Worm (Caenorhabditis elegans): Measurements from ENCODE around the gene F55A11.1.

The F55A11.1 gene

DNA sequence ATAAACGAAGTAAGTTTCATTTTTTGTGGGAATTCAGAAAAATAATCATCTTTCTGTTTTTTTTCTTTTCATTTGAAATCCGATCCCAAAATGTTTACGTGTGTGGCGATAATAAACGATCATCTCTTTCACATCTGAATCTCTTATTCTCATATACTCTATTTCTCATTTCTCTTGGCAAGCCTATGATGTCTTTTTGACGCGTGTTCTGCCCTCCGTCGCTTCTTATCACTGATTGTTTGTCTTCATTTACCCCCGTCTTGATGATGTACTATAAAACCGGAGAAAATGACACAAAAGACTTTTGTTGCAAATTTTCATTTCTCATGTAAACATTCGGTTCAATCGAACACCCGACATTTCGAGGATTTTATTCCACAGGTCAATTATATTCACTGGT lies 13.7 kb upstream of the F55A11.1 start (continued):
- TF ChIP-seq lin-39 (tag; optimal IDR thresholded peaks at IDR 0.05) (no peak), jun-1 (tag; optimal IDR thresholded peaks at IDR 0.05) (no peak), lin-15B (tag; optimal IDR thresholded peaks at IDR 0.05) (no peak), sup-37 (GFP tag; optimal IDR thresholded peaks at IDR 0.05) (no peak), mep-1 (tag; optimal IDR thresholded peaks at IDR 0.05) (peak; percentile 20), blmp-1 (tag; optimal IDR thresholded peaks at IDR 0.05) (peak; percentile 69), nhr-20 (tag; optimal IDR thresholded peaks at IDR 0.05) (peak; percentile 54), nhr-77 (tag; optimal IDR thresholded peaks at IDR 0.05) (no peak), nhr-12 (tag; optimal IDR thresholded peaks at IDR 0.05) (no peak), snu-23 (GFP tag; optimal IDR thresholded peaks at IDR 0.05) (peak; percentile 45), isw-1 (GFP tag; IDR thresholded peaks at IDR 0.05) (no peak), sox-4 (tag; optimal IDR thresholded peaks at IDR 0.05) (no peak), zag-1 (tag; optimal IDR thresholded peaks at IDR 0.05) (no peak), nhr-85 (tag) (peak; percentile 77), dsc-1 (tag; optimal IDR thresholded peaks at IDR 0.05) (no peak)

DNA sequence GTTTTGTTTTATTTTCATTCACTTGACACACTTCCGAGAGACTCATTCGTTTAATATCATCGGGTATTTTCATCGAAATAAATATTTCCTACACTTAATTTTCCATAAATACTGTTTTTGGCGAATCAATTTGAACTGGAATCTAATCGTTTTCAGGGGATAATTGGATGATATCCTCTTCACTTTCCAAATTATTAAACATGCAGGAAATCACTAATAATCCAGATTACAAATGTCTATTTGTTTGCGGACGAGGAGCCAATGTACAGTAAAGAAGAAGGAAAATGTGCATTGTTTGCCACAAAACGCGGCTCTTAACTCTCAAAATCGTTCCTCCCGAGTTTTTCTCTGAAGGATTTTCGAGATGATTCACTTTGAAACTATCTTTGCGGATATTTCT lies 12.4 kb upstream of the F55A11.1 start, which contains the start of gene F55A11.6:
F55A11.6 (plus strand) TSS at position 301 of the 400 bp plus-strand sequence.
- no peak for TF ChIP-seq aly-2 (tag; optimal IDR thresholded peaks at IDR 0.05)
- no peak for TF ChIP-seq C34B4.2 (tag; optimal IDR thresholded peaks at IDR 0.05)
- TF ChIP-seq fkh-8 (tag; optimal IDR thresholded peaks at IDR 0.05), result no peak
- TF ChIP-seq ama-1 (optimal IDR thresholded peaks at IDR 0.05), result no peak
- no peak for TF ChIP-seq egl-27 (tag; optimal IDR thresholded peaks at IDR 0.05)

DNA sequence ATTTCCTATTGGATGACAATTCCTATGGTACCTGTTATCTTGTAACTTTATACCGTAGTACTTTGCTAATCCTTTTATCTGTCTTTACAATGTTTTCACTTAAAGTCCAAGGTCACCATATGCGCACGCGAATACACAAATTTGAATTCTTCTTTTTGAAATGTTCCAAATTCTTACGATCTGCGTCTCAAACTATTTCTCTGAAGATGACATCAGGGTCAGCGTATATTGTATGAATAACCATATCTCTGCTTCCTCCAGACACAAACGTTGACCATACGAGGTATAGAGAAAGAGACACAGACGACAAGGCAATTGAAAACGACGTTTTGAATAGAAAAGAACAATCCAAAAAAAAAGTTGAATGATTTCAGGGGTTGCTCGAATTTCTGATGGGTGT lies 9.7 kb upstream of the F55A11.1 start:
- TF ChIP-seq elt-3 (tag; optimal IDR thresholded peaks at IDR 0.05), result peak in 1 of 6 experiments; percentile 13
- peak in 1 of 2 experiments; percentile 40 for TF ChIP-seq lsy-2 (tag; optimal IDR thresholded peaks at IDR 0.05)
- TF ChIP-seq efl-1 (optimal IDR thresholded peaks at IDR 0.05), result no peak
- TF ChIP-seq efl-1 (GFP tag; optimal IDR thresholded peaks at IDR 0.05 in 1 of 2), result no peak
- no peak for TF ChIP-seq sup-37 (GFP tag; optimal IDR thresholded peaks at IDR 0.05)
- TF ChIP-seq lin-14 (GFP tag; optimal IDR thresholded peaks at IDR 0.05), result peak; percentile 45
- TF ChIP-seq blmp-1 (tag; optimal IDR thresholded peaks at IDR 0.05), result peak; percentile 54
- no peak for TF ChIP-seq hlh-17 (GFP tag; optimal IDR thresholded peaks at IDR 0.05; ENCODE audit: borderline replicate concordance)
- TF ChIP-seq ceh-8 (GFP tag; optimal IDR thresholded peaks at IDR 0.05), result no peak
- no peak for TF ChIP-seq grh-1 (GFP tag; IDR thresholded peaks at IDR 0.05)
- TF ChIP-seq irx-1 (tag; optimal IDR thresholded peaks at IDR 0.05), result no peak
- no peak for TF ChIP-seq nhr-11 (tag; optimal IDR thresholded peaks at IDR 0.05)
- TF ChIP-seq mep-1 (tag; optimal IDR thresholded peaks at IDR 0.05), result peak; percentile 32
- TF ChIP-seq ceh-63 (GFP tag; optimal IDR thresholded peaks at IDR 0.05), result no peak
- TF ChIP-seq fkh-4 (tag; optimal IDR thresholded peaks at IDR 0.05; ENCODE audit: borderline replicate concordance), result no peak
- TF ChIP-seq nhr-85 (tag), result peak; percentile 68
- no peak for TF ChIP-seq nhr-19 (GFP tag; conservative IDR thresholded peaks at IDR 0.05)
- no peak for TF ChIP-seq nhr-47 (tag; optimal IDR thresholded peaks at IDR 0.05)
- TF ChIP-seq fos-1 (tag; optimal IDR thresholded peaks at IDR 0.05), result no peak
- no peak for TF ChIP-seq tbx-2 (tag; optimal IDR thresholded peaks at IDR 0.05)
- no peak for TF ChIP-seq pag-3 (tag; optimal IDR thresholded peaks at IDR 0.05; ENCODE audit: borderline replicate concordance, insufficient read depth)
- no peak for TF ChIP-seq lin-13 (GFP tag; optimal IDR thresholded peaks at IDR 0.05)

DNA sequence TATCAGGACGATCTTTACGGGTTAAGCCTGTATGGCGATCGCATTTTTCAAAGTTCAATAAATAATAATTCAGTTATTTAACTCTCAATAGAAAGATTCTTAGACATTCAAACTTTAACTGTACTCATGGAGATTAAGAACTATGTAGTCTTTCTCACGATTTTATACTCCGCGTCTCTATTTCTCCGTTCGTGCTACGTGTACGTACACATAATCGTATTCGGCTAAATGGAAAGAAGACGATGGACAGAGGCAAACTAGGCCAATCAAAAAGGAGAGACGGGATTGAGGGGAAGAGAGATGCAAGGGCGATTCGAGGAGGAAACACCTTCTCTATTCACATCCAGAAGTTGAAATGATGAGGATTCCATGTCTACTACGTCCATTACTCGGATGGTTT lies 9.2 kb upstream of the F55A11.1 start, which contains the start of gene bus-18:
bus-18 (plus strand) TSS at position 301 of the 400 bp plus-strand sequence.
- TF ChIP-seq lin-14 (GFP tag; optimal IDR thresholded peaks at IDR 0.05) (no peak), blmp-1 (tag; optimal IDR thresholded peaks at IDR 0.05) (peak; percentile 42), xbp-1 (tag; optimal IDR thresholded peaks at IDR 0.05) (peak; percentile 12), dsc-1 (tag; optimal IDR thresholded peaks at IDR 0.05) (no peak)

Measured in whole organism, L1 larva.